Worm (Caenorhabditis elegans) whole organism, midembryonic: ENCODE measurements around the gene Y53F4B.1.

Experiments used
- cog-1 ChIP-seq: sonication (generic microtip); optimal IDR thresholded peaks from 2 replicates; lab custom pipeline; 2016; ENCODE audit warnings: missing genetic modification characterization, missing compliant biosample characterization
- klf-2 ChIP-seq: fragments of 200-800 bp; sonication (Bioruptor generic); conservative IDR thresholded peaks from 2 replicates; pipeline ENCODE4 v1.3.6; 2022; ENCODE audit warnings: missing genetic modification reagents, missing genetic modification characterization, missing compliant biosample characterization
- ref-1 ChIP-seq: fragments of 200-800 bp; sonication (Bioruptor generic); conservative IDR thresholded peaks from 2 replicates; pipeline ENCODE4 v1.3.6; 2022; ENCODE audit warnings: missing genetic modification reagents, missing genetic modification characterization, missing compliant biosample characterization

DNA sequence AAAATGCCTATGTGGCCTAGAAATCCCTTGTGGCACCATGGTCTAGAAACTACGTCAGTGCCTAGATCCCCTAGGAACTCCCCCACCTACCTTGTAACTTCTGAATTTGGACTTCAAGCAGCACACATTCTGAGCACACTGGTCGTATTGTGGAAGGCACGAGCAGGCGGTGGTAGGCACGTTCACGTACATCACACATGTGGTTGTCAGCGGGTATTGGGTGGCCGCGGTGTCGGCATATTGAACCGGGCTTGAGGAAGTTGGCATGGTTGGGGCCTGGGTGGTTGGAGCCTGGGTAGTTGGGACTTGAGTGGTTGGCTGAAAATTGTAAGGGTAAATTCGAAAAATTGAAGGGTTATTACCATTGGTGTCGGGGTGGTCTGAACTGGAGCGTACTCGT, 50.3 kb downstream of the Y53F4B.1 start:
- no peak for TF ChIP-seq ref-1 (GFP tag; lab: Robert Waterston, UW)
- no peak for TF ChIP-seq klf-2 (GFP tag; lab: Robert Waterston, UW)
- no peak for TF ChIP-seq cog-1
